Worm (Caenorhabditis elegans) whole organism, late embryonic: ENCODE results near the gene nhx-5.

Experiments used
- C38D4.7 ChIP-seq: fragments of 200-800 bp; sonication (Bioruptor generic); optimal IDR thresholded peaks from 2 replicates; lab custom pipeline; 2018; ENCODE audit warnings: mild to moderate bottlenecking, missing genetic modification characterization, moderate library complexity, missing compliant biosample characterization
- F13H6.1 ChIP-seq: sonication (generic microtip); optimal IDR thresholded peaks from 2 replicates; lab custom pipeline; 2016; ENCODE audit warnings: missing genetic modification characterization, missing compliant biosample characterization
- K02D7.2 ChIP-seq: sonication (generic microtip); optimal IDR thresholded peaks from 2 replicates; lab custom pipeline; 2017; ENCODE audit warnings: mild to moderate bottlenecking, missing genetic modification characterization, missing compliant biosample characterization
- K09A11.1 ChIP-seq: sonication (generic microtip); optimal IDR thresholded peaks from 2 replicates; lab custom pipeline; 2017; ENCODE audit warnings: antibody characterized with exemption, mild to moderate bottlenecking, missing genetic modification characterization, missing compliant biosample characterization; ENCODE audit not compliant: insufficient read depth
- Y22D7AL.16 ChIP-seq: sonication (generic microtip); optimal IDR thresholded peaks from 2 replicates; lab custom pipeline; 2016; ENCODE audit warnings: missing genetic modification characterization, missing compliant biosample characterization
- ceh-2 ChIP-seq: sonication (generic microtip); optimal IDR thresholded peaks from 2 replicates; lab custom pipeline; 2016; ENCODE audit warnings: missing genotype, missing genetic modification characterization, missing compliant biosample characterization
- ceh-30 ChIP-seq: fragments of 150-350 bp; optimal IDR thresholded peaks from 2 replicates; lab custom pipeline; 2014; ENCODE audit warnings: missing biosample characterization, missing genetic modification characterization
- ceh-31 ChIP-seq: sonication (generic microtip); optimal IDR thresholded peaks from 2 replicates; lab custom pipeline; 2016; ENCODE audit warnings: missing genetic modification characterization, missing compliant biosample characterization
- ceh-34 ChIP-seq: sonication (generic microtip); optimal IDR thresholded peaks from 2 replicates; lab custom pipeline; 2016; ENCODE audit warnings: mild to moderate bottlenecking, missing genetic modification characterization, missing compliant biosample characterization
- ceh-9 ChIP-seq: sonication (generic microtip); optimal IDR thresholded peaks from 2 replicates; lab custom pipeline; 2016; ENCODE audit warnings: mild to moderate bottlenecking, missing genetic modification characterization, inconsistent platforms, missing compliant biosample characterization
- elt-4 ChIP-seq: sonication (generic microtip); optimal IDR thresholded peaks from 2 replicates; lab custom pipeline; 2016; ENCODE audit warnings: missing genetic modification characterization, missing compliant biosample characterization
- ets-4 ChIP-seq: sonication (generic microtip); optimal IDR thresholded peaks from 2 replicates; lab custom pipeline; 2016; ENCODE audit warnings: missing genetic modification characterization, missing compliant biosample characterization
- fax-1 ChIP-seq: sonication (generic microtip); optimal IDR thresholded peaks from 2 replicates; lab custom pipeline; 2016; ENCODE audit warnings: missing genotype, missing genetic modification characterization, missing compliant biosample characterization
- fkh-10 ChIP-seq: fragments of 150-350 bp; optimal IDR thresholded peaks from 2 replicates; lab custom pipeline; 2014; ENCODE audit warnings: missing biosample characterization, missing genetic modification reagents, missing genetic modification characterization
- fkh-6 ChIP-seq: sonication (generic microtip); optimal IDR thresholded peaks from 2 replicates; lab custom pipeline; 2016; ENCODE audit warnings: missing genetic modification characterization, missing compliant biosample characterization
- gmeb-2 ChIP-seq: sonication (generic microtip); optimal IDR thresholded peaks from 2 replicates; lab custom pipeline; 2016; ENCODE audit warnings: missing genetic modification characterization, inconsistent platforms, missing compliant biosample characterization
- hlh-13 ChIP-seq: fragments of 200-800 bp; sonication (Bioruptor generic); optimal IDR thresholded peaks from 2 replicates; lab custom pipeline; 2018; ENCODE audit warnings: mild to moderate bottlenecking, missing genetic modification characterization, missing compliant biosample characterization
- hlh-30 ChIP-seq: sonication (generic microtip); optimal IDR thresholded peaks from 2 replicates; lab custom pipeline; 2017; ENCODE audit warnings: antibody characterized with exemption, missing genetic modification characterization, missing compliant biosample characterization; ENCODE audit not compliant: insufficient read depth
- lim-6 ChIP-seq: sonication (generic microtip); optimal IDR thresholded peaks from 2 replicates; lab custom pipeline; 2016; ENCODE audit warnings: missing genetic modification characterization, missing compliant biosample characterization
- lin-11 ChIP-seq: fragments of 200-800 bp; sonication (Bioruptor generic); optimal IDR thresholded peaks from 2 replicates; lab custom pipeline; 2018; ENCODE audit warnings: mild to moderate bottlenecking, missing genetic modification characterization, missing compliant biosample characterization
- mec-3 ChIP-seq: sonication (generic microtip); optimal IDR thresholded peaks from 2 replicates; lab custom pipeline; 2016; ENCODE audit warnings: borderline replicate concordance, missing genetic modification characterization, missing compliant biosample characterization
- nhr-11 ChIP-seq: fragments of 150-350 bp; optimal IDR thresholded peaks from 2 replicates; lab custom pipeline; 2014; ENCODE audit warnings: missing biosample characterization, missing genetic modification characterization
- nhr-232 ChIP-seq: sonication (generic microtip); optimal IDR thresholded peaks from 2 replicates; lab custom pipeline; 2016; ENCODE audit warnings: missing genetic modification characterization, missing compliant biosample characterization
- pag-3 ChIP-seq: sonication (generic microtip); optimal IDR thresholded peaks from 2 replicates; lab custom pipeline; 2016; ENCODE audit warnings: missing compliant biosample characterization, missing genetic modification characterization, borderline replicate concordance
- pat-9 ChIP-seq: fragments of 200-800 bp; sonication (Bioruptor generic); optimal IDR thresholded peaks from 2 replicates; lab custom pipeline; 2018; ENCODE audit warnings: mild to moderate bottlenecking, missing genetic modification characterization, moderate library complexity, missing compliant biosample characterization
- pax-1 ChIP-seq: fragments of 150-350 bp; optimal IDR thresholded peaks from 2 replicates; lab custom pipeline; 2014; ENCODE audit warnings: missing biosample characterization, missing genetic modification characterization
- pha-2 ChIP-seq: sonication (generic microtip); optimal IDR thresholded peaks from 2 replicates; lab custom pipeline; 2017; ENCODE audit warnings: mild to moderate bottlenecking, missing genetic modification characterization, missing compliant biosample characterization
- pros-1 ChIP-seq: fragments of 150-350 bp; optimal IDR thresholded peaks from 2 replicates; lab custom pipeline; 2014; ENCODE audit warnings: missing biosample characterization, missing genetic modification reagents, missing genetic modification characterization
- ref-2 ChIP-seq: sonication (generic microtip); optimal IDR thresholded peaks from 2 replicates; lab custom pipeline; 2016; ENCODE audit warnings: missing genetic modification characterization, missing compliant biosample characterization
- rnt-1 ChIP-seq: sonication (generic microtip); optimal IDR thresholded peaks from 2 replicates; lab custom pipeline; 2016; ENCODE audit warnings: missing genetic modification characterization, missing compliant biosample characterization
- syd-9 ChIP-seq: sonication (generic microtip); optimal IDR thresholded peaks from 2 replicates; lab custom pipeline; 2016; ENCODE audit warnings: mild to moderate bottlenecking, missing genetic modification characterization, moderate library complexity, missing compliant biosample characterization
- tbx-2 ChIP-seq: sonication (generic microtip); optimal IDR thresholded peaks from 2 replicates; lab custom pipeline; 2016; ENCODE audit warnings: missing genetic modification characterization, missing compliant biosample characterization
- ttx-3 ChIP-seq: sonication (generic microtip); optimal IDR thresholded peaks from 2 replicates; lab custom pipeline; 2016; ENCODE audit warnings: missing genetic modification reagents, missing genetic modification characterization, missing compliant biosample characterization
- unc-3 ChIP-seq, 2 experiments: fragments of 200-800 bp in 1 of 2; sonication (Bioruptor generic) in 1 of 2; sonication (generic microtip) in 1 of 2; conservative IDR thresholded peaks in 1 of 2; optimal IDR thresholded peaks in 1 of 2; 2 replicates each; pipeline versions ENCODE4 v1.3.6 to Lab custom; 2016 to 2022; ENCODE audit warnings: missing compliant biosample characterization in 2 of 2, missing genetic modification characterization in 2 of 2, missing genetic modification reagents in 1 of 2
- unc-42 ChIP-seq: sonication (generic microtip); optimal IDR thresholded peaks from 2 replicates; lab custom pipeline; 2016; ENCODE audit warnings: missing genotype, missing genetic modification characterization, missing compliant biosample characterization
- unc-55 ChIP-seq: sonication (generic microtip); optimal IDR thresholded peaks from 2 replicates; lab custom pipeline; 2017; ENCODE audit warnings: missing biosample characterization, missing genetic modification reagents, missing genetic modification characterization
- zip-5 ChIP-seq: sonication (generic microtip); optimal IDR thresholded peaks from 2 replicates; lab custom pipeline; 2016; ENCODE audit warnings: missing genetic modification characterization, missing compliant biosample characterization
- ztf-16 ChIP-seq: sonication (generic microtip); optimal IDR thresholded peaks from 2 replicates; lab custom pipeline; 2017; ENCODE audit warnings: missing genetic modification characterization, missing compliant biosample characterization

Gene nhx-5

DNA sequence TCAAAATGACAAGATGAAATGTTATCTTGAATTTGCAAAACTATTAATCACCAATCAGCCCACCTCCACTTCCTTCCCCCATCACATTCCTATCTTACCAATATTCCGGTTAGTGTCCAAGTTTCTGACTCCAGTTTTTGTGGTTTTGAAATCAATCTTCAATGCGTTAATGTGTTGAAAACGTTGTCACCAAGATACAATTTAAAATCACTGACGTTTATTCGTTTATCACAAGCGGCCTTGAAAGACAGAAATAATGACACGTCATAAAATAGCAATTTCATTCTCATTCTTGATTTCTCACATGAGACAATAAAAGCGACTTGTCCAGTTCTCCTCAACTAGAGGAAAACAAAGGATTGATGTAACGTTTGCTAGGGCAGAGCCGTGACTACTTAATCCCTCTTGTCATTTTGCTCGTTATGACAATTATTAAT is 23.0 kb downstream of the nhx-5 start:
- TF ChIP-seq K09A11.1 (tag; lab: Kevin White, UChicago) (no peak), K02D7.2 (tag; lab: Kevin White, UChicago) (no peak), rnt-1 (tag; lab: Kevin White, UChicago) (no peak), ceh-31 (peak; percentile 60), gmeb-2 (tag; lab: Kevin White, UChicago) (no peak), hlh-13 (GFP tag; lab: Kevin White, UChicago) (no peak), syd-9 (tag; lab: Kevin White, UChicago) (no peak), mec-3 (tag; lab: Kevin White, UChicago) (no peak), tbx-2 (no peak), pat-9 (tag; lab: Kevin White, UChicago) (no peak), unc-55 (GFP tag; lab: Kevin White, UChicago) (peak; percentile 85), zip-5 (tag; lab: Kevin White, UChicago) (no peak)

DNA sequence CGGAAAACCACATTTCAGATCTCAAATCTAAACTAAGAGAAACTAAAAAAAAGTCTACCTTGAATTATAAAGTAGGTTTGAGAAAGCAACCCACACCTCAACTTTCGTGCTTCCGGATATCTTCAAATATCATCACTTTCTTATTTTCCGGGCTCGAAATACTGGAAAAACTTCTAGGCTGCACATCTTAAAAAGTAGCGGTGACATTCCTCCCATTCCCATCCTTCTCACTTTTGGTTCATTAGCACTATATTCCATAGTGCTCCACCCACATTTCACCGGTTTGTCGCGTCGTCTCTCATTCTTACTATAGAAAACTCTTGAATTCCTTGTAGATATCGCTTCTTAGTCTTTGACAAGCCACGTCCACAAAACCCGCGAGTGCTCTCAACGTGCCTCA is 27.6 kb downstream of the nhx-5 start, which contains the start of gene flp-19:
TSS of gene flp-19 (plus strand) at position 301 of the 400 bp plus-strand sequence.
- TF ChIP-seq lim-6 (no peak), hlh-30 (tag; lab: Kevin White, UChicago) (no peak), nhr-11 (tag; lab: Kevin White, UChicago) (no peak), lin-11 (tag; lab: Kevin White, UChicago) (no peak), unc-42 (tag; lab: Kevin White, UChicago) (no peak), fax-1 (tag; lab: Kevin White, UChicago) (no peak), fkh-10 (GFP tag; lab: Kevin White, UChicago) (no peak), zip-5 (tag; lab: Kevin White, UChicago) (no peak), C38D4.7 (GFP tag; lab: Kevin White, UChicago) (no peak), pha-2 (tag; lab: Kevin White, UChicago) (no peak), elt-4 (tag; lab: Kevin White, UChicago) (no peak), ets-4 (no peak), unc-3 (GFP tag; conservative IDR thresholded peaks at IDR 0.05; lab: Robert Waterston, UW) (no peak), unc-3 (tag; optimal IDR thresholded peaks at IDR 0.05; lab: Kevin White, UChicago) (no peak), F13H6.1 (tag; lab: Kevin White, UChicago) (no peak)

DNA sequence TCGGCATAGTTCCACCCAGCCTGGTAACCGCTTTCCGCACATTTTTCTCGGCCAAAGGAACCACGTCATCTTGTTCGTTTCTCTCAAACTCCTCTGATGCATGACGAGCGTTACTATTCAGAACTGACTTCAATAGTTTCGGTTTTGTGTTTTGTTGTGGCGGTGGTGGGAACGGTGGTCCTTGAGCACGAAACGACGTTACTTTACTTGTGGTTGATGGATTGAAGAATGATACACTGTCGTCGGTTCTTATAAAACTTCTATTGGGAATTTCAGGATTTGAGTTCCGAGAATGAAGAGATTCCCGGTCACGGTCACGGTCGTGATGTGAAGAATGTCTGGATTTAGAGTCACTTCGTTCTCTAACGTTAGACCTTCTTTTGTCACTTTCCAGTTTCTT is 33.1 kb downstream of the nhx-5 start:
- no peak for TF ChIP-seq lim-6
- no peak for TF ChIP-seq ztf-16
- no peak for TF ChIP-seq pag-3 (tag; lab: Kevin White, UChicago)
- no peak for TF ChIP-seq nhr-232 (tag; lab: Kevin White, UChicago)
- TF ChIP-seq pax-1 = no peak
- no peak for TF ChIP-seq ceh-31
- TF ChIP-seq C38D4.7 (GFP tag; lab: Kevin White, UChicago) = no peak
- TF ChIP-seq fax-1 (tag; lab: Kevin White, UChicago) = no peak
- TF ChIP-seq ref-2 (tag; lab: Kevin White, UChicago) = no peak
- no peak for TF ChIP-seq ceh-34 (tag; lab: Kevin White, UChicago)

DNA sequence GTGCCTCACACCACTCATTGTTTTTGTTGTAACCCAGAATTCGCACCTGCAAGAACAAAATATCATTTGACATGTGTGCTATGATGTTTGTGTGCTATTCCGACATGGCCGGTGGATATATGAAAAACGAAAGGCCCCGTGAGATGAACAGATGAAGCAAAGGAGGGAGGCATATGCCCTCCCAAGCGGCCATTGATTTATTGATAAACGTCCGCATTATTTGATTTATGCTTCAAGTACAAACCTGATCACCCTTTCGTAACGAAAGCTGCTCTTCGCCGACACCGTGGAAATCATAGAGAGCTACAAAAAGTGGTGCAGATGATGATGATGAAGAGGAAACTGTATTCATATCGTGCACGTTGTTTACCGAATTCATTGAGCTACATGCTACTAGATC is 35.6 kb downstream of the nhx-5 start:
- TF ChIP-seq fkh-6 (tag; lab: Kevin White, UChicago) (no peak), elt-4 (tag; lab: Kevin White, UChicago) (no peak), pha-2 (tag; lab: Kevin White, UChicago) (no peak), Y22D7AL.16 (tag; lab: Kevin White, UChicago) (no peak), ceh-31 (no peak), nhr-232 (tag; lab: Kevin White, UChicago) (no peak)

DNA sequence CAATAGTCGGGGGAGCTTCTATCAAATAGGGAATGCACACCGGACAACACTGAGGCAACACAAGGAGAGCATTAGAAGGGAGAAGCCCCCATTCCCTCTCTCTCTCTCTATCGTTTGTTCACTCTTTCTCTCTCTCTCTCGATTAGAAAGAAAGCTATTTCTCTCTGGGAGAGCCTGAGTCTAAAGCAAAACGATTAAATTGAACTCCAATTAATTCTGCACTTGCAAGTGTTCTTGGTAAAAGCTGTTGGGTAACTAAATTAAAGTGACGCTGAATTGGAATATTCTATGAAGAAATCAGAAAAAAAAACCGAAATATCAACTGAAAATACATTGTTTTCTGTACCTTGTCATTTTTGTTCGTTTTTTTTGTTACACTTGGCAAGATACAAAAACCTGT is 39.3 kb downstream of the nhx-5 start:
- no peak for TF ChIP-seq ceh-2
- TF ChIP-seq F13H6.1 (tag; lab: Kevin White, UChicago) = peak; percentile 2
- peak; percentile 13 for TF ChIP-seq ttx-3 (tag; lab: Kevin White, UChicago)
- peak; percentile 13 for TF ChIP-seq ceh-31
- no peak for TF ChIP-seq ceh-9 (tag; lab: Kevin White, UChicago)
- peak; percentile 7 for TF ChIP-seq tbx-2
- TF ChIP-seq unc-42 (tag; lab: Kevin White, UChicago) = peak; percentile 77
- no peak for TF ChIP-seq pros-1 (tag; lab: Kevin White, UChicago)
- no peak for TF ChIP-seq ceh-30 (tag; lab: Kevin White, UChicago)
- TF ChIP-seq, all 69 proteins: peak for 5
